Fruit fly (Drosophila melanogaster): ENCODE data around the gene Sry-delta.
A peak's percentile ranks its signal among the peaks of the same experiment; 100 is the strongest.

Gene Sry-delta

DNA sequence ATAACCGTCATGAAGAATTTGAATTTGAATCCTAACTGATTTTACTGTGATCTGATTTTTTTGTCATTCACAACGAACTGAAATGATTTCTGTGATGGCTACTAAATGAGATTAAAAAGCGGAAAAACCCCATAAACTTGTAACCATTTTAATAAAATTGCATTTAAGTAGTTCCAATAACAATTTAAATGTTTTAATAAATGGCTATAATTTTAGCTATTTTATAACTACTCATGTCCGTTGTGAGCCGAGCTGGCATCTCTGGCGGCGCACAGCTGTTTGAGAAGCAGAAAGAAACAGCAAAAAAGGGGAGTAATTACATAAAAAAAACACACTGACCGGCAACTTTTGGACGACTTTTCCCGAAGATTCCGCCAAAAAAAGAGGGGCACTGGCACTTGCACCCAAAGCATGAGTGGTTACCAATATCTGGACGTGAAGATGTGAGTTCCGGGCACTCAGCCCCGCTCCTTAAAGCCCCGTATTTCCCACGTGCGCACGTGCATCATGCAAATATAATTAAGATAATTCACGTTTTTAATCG is 13.5 kb downstream of the Sry-delta start, which contains the start of the genes CG7950 and Rpp14a (continued):
- TF ChIP-seq prd (optimal IDR thresholded peaks at IDR 0.05) (no peak), prd (GFP tag; IDR thresholded peaks at IDR 0.05) (peak; percentile 85), sr (GFP tag; IDR thresholded peaks at IDR 0.05) (no peak), Deaf1 (tag; optimal IDR thresholded peaks at IDR 0.05) (peak; percentile 40), CG6791 (GFP tag; IDR thresholded peaks at IDR 0.05; ENCODE audit: partially characterized antibody) (no peak), Xbp1 (GFP tag; optimal IDR thresholded peaks at IDR 0.05) (peak; percentile 88), CG7786 (GFP tag; optimal IDR thresholded peaks at IDR 0.05) (peak; percentile 77), Adf1 (GFP tag; IDR thresholded peaks at IDR 0.05) (peak; percentile 30), Asciz (GFP tag; optimal IDR thresholded peaks at IDR 0.05) (peak; percentile 28), Six4 (GFP tag; optimal IDR thresholded peaks at IDR 0.05) (peak; percentile 57), B-H1 (GFP tag; IDR thresholded peaks at IDR 0.05) (peak; percentile 64), CG18764 (GFP tag; optimal IDR thresholded peaks at IDR 0.05) (peak; percentile 51), sqz (GFP tag; optimal IDR thresholded peaks at IDR 0.05) (peak; percentile 16), z (GFP tag; IDR thresholded peaks at IDR 0.05) (peak; percentile 21; the same call in 1 of the 3 replicates), bowl (GFP tag; IDR thresholded peaks at IDR 0.05) (0 out of 2 replicates have a peak, but pooled peaks have one; percentile 37), HHEX (GFP tag; optimal IDR thresholded peaks at IDR 0.05) (peak; percentile 42), sens-2 (GFP tag; IDR thresholded peaks at IDR 0.05) (peak; percentile 72), dysf (GFP tag; IDR thresholded peaks at IDR 0.05) (peak; percentile 77), row (GFP tag; IDR thresholded peaks at IDR 0.05) (peak; percentile 88), sna (GFP tag; IDR thresholded peaks at IDR 0.05; ENCODE audit: partially characterized antibody) (peak; percentile 37; the same call in 1 of the 2 replicates), sd (tag; optimal IDR thresholded peaks at IDR 0.05) (peak; percentile 15), maf-S (GFP tag; optimal IDR thresholded peaks at IDR 0.05) (peak; percentile 74), tup (GFP tag; optimal IDR thresholded peaks at IDR 0.05) (peak; percentile 72), C15 (GFP tag; IDR thresholded peaks at IDR 0.05) (no peak), CG15011 (GFP tag; optimal IDR thresholded peaks at IDR 0.05) (no peak), sisA (GFP tag; IDR thresholded peaks at IDR 0.05) (peak; percentile 72), ind (GFP tag; optimal IDR thresholded peaks at IDR 0.05) (peak; percentile 70), CG11093 (GFP tag; IDR thresholded peaks at IDR 0.05) (no peak), CG9609 (GFP tag; optimal IDR thresholded peaks at IDR 0.05) (peak; percentile 76), CG33213 (GFP tag; optimal IDR thresholded peaks at IDR 0.05) (peak; percentile 69), Neu2 (GFP tag; optimal IDR thresholded peaks at IDR 0.05; ENCODE audit: borderline replicate concordance) (peak; percentile 57), MESR4 (GFP tag; optimal IDR thresholded peaks at IDR 0.05) (peak; percentile 63), ato (GFP tag; IDR thresholded peaks at IDR 0.05; ENCODE audit: partially characterized antibody) (no peak), CG9215 (GFP tag; IDR thresholded peaks at IDR 0.05) (peak; percentile 55), knrl (GFP tag; IDR thresholded peaks at IDR 0.05; ENCODE audit: partially characterized antibody) (no peak), CG12744 (GFP tag; optimal IDR thresholded peaks at IDR 0.05) (peak; percentile 53), CG12104 (GFP tag; optimal IDR thresholded peaks at IDR 0.05) (no peak), Fer3 (tag; optimal IDR thresholded peaks at IDR 0.05) (peak; percentile 84), CG5245 (GFP tag; optimal IDR thresholded peaks at IDR 0.05) (peak; percentile 47), CG11504 (tag; optimal IDR thresholded peaks at IDR 0.05) (peak; percentile 66), odd (GFP tag; optimal IDR thresholded peaks at IDR 0.05) (peak; percentile 54), CG11560 (tag; IDR thresholded peaks at IDR 0.05) (no peak), Doc2 (GFP tag; IDR thresholded peaks at IDR 0.05) (no peak), Lpt (GFP tag; optimal IDR thresholded peaks at IDR 0.05) (no peak), GATAe (GFP tag; conservative IDR thresholded peaks at IDR 0.05) (no peak), dmrt99B (tag; optimal IDR thresholded peaks at IDR 0.05) (peak; percentile 60), btn (GFP tag; optimal IDR thresholded peaks at IDR 0.05) (peak; percentile 61), Mrtf (GFP tag; IDR thresholded peaks at IDR 0.05) (peak; percentile 57), tx (GFP tag; optimal IDR thresholded peaks at IDR 0.05) (peak; percentile 71), TFAM (GFP tag; optimal IDR thresholded peaks at IDR 0.05) (no peak), Hmx (GFP tag; optimal IDR thresholded peaks at IDR 0.05) (peak; percentile 67)
